Fruit fly (Drosophila melanogaster) whole organism, embryonic: ENCODE measurements around the gene CG9316.

ENCODE experiments used
- BtbVII ChIP-seq: fragments of 200-800 bp; sonication (Bioruptor generic); optimal IDR thresholded peaks from 3 replicates; lab custom pipeline; 2017; ENCODE audit warnings: missing biosample characterization, mild to moderate bottlenecking, missing genetic modification characterization
- CG1233 ChIP-seq: fragments of 200-800 bp; sonication (Bioruptor generic); optimal IDR thresholded peaks from 4 replicates; lab custom pipeline; 2018; ENCODE audit warnings: missing biosample characterization, mild to moderate bottlenecking, missing genetic modification characterization
- CG13123 ChIP-seq: fragments of 200-800 bp; sonication (Bioruptor generic); optimal IDR thresholded peaks from 2 replicates; lab custom pipeline; 2016; ENCODE audit warnings: missing biosample characterization, missing genetic modification characterization
- CG14014 ChIP-seq: fragments of 200-800 bp; sonication (Bioruptor generic); IDR thresholded peaks from 2 replicates; pipeline ENCODE4 v1.3.6; 2022; ENCODE audit warnings: missing biosample characterization, missing genetic modification characterization
- CG14050 ChIP-seq: fragments of 200-800 bp; sonication (Bioruptor generic); IDR thresholded peaks from 3 replicates; pipeline ENCODE4 v1.3.6; 2022; ENCODE audit warnings: missing biosample characterization, missing genetic modification characterization
- CG14965 ChIP-seq: fragments of 200-800 bp; sonication (Bioruptor generic); optimal IDR thresholded peaks from 2 replicates; lab custom pipeline; 2016; ENCODE audit warnings: missing biosample characterization, missing genetic modification characterization, borderline replicate concordance
- CG16779 ChIP-seq: fragments of 200-800 bp; sonication (Bioruptor generic); IDR thresholded peaks from 2 replicates; pipeline ENCODE4 v1.3.6; 2022; ENCODE audit warnings: missing biosample characterization, missing genetic modification characterization
- CG17829 ChIP-seq: fragments of 200-800 bp; optimal IDR thresholded peaks from 2 replicates; lab custom pipeline; 2019; ENCODE audit warnings: missing biosample characterization, mild to moderate bottlenecking, missing genetic modification characterization, moderate library complexity
- CG18011 ChIP-seq: fragments of 200-800 bp; sonication (Bioruptor generic); optimal IDR thresholded peaks from 2 replicates; lab custom pipeline; 2017; ENCODE audit warnings: missing biosample characterization, missing genetic modification characterization, mild to moderate bottlenecking, moderate library complexity, missing genotype
- CG31224 ChIP-seq: fragments of 200-800 bp; sonication (Bioruptor generic); IDR thresholded peaks from 2 replicates; pipeline ENCODE4 v1.3.6; 2022; ENCODE audit warnings: missing biosample characterization, missing genetic modification characterization
- CG3281 ChIP-seq: fragments of 200-800 bp; sonication (Bioruptor generic); optimal IDR thresholded peaks from 3 replicates; lab custom pipeline; 2017; ENCODE audit warnings: missing biosample characterization, mild to moderate bottlenecking, missing genetic modification characterization
- CG34422 ChIP-seq: fragments of 200-800 bp; sonication (Bioruptor generic); IDR thresholded peaks from 3 replicates; pipeline ENCODE4 v1.3.6; 2022; ENCODE audit warnings: missing biosample characterization, missing genetic modification characterization
- CG5180 ChIP-seq: fragments of 200-800 bp; sonication (Bioruptor generic); optimal IDR thresholded peaks from 3 replicates; lab custom pipeline; 2017; ENCODE audit warnings: missing biosample characterization, missing genetic modification characterization, mild to moderate bottlenecking, moderate library complexity, missing genetic modification reagents
- CG5245 ChIP-seq: fragments of 200-800 bp; sonication (Bioruptor generic); optimal IDR thresholded peaks from 3 replicates; lab custom pipeline; 2016; ENCODE audit warnings: missing biosample characterization, missing genetic modification characterization
- CG5953 ChIP-seq: fragments of 200-800 bp; sonication (Bioruptor generic); IDR thresholded peaks from 2 replicates; pipeline ENCODE4 v1.3.6; 2022; ENCODE audit warnings: missing biosample characterization, missing genetic modification characterization
- CG6175 ChIP-seq: fragments of 200-800 bp; sonication (Bioruptor generic); IDR thresholded peaks from 3 replicates; pipeline ENCODE4 v1.3.6; 2022; ENCODE audit warnings: missing biosample characterization, missing genetic modification characterization
- CG7357 ChIP-seq: fragments of 200-800 bp; sonication (Bioruptor generic); IDR thresholded peaks from 3 replicates; pipeline ENCODE4 v1.3.6; 2022; ENCODE audit warnings: missing biosample characterization, missing genetic modification characterization
- CG7372 ChIP-seq: fragments of 200-800 bp; sonication (Bioruptor generic); IDR thresholded peaks from 2 replicates; pipeline ENCODE4 v1.3.6; 2022; ENCODE audit warnings: missing biosample characterization, missing genetic modification characterization
- CG7745 ChIP-seq: fragments of 200-800 bp; sonication (Bioruptor generic); optimal IDR thresholded peaks from 2 replicates; lab custom pipeline; 2018; ENCODE audit warnings: missing biosample characterization, mild to moderate bottlenecking, missing genetic modification characterization, moderate library complexity
- CG7786 ChIP-seq: fragments of 200-800 bp; sonication (Bioruptor generic); optimal IDR thresholded peaks from 2 replicates; lab custom pipeline; 2016; ENCODE audit warnings: missing biosample characterization, missing genetic modification characterization
- CG7928 ChIP-seq: fragments of 200-800 bp; sonication (Bioruptor generic); optimal IDR thresholded peaks from 2 replicates; lab custom pipeline; 2017; ENCODE audit warnings: missing biosample characterization, mild to moderate bottlenecking, missing genetic modification characterization
- CG8765 ChIP-seq: fragments of 200-800 bp; sonication (Bioruptor generic); IDR thresholded peaks from 2 replicates; pipeline ENCODE4 v1.3.6; 2022; ENCODE audit warnings: missing biosample characterization, missing genetic modification characterization
- CkIIα-i1 ChIP-seq: fragments of 200-800 bp; sonication (Bioruptor generic); IDR thresholded peaks from 2 replicates; pipeline ENCODE4 v1.3.6; 2022; ENCODE audit warnings: missing biosample characterization, missing genetic modification characterization
- Dip3 ChIP-seq: fragments of 200-800 bp; sonication (Bioruptor generic); optimal IDR thresholded peaks from 3 replicates; lab custom pipeline; 2016; ENCODE audit warnings: missing biosample characterization, missing genetic modification characterization
- Eip74EF ChIP-seq, 2 experiments: fragments of 200-800 bp in 1 of 2; fragments of >200 bp in 1 of 2; sonication (Bioruptor generic) in 1 of 2; optimal IDR thresholded peaks; 2 replicates each; lab custom pipeline; 2017 to 2019; ENCODE audit warnings: missing biosample characterization in 2 of 2, missing genetic modification characterization in 2 of 2, mild to moderate bottlenecking in 1 of 2, moderate library complexity in 1 of 2
- GATAe ChIP-seq: fragments of 200-800 bp; sonication (Bioruptor generic); conservative IDR thresholded peaks from 2 replicates; pipeline ENCODE4 v1.3.6; 2022; ENCODE audit warnings: missing biosample characterization, missing genetic modification characterization
- Gsc ChIP-seq: fragments of 200-800 bp; sonication (Bioruptor generic); IDR thresholded peaks from 2 replicates; pipeline ENCODE4 v1.3.6; 2022; ENCODE audit warnings: missing biosample characterization, missing genetic modification characterization
- HLH54F ChIP-seq: fragments of 200-800 bp; sonication (Bioruptor generic); optimal IDR thresholded peaks from 3 replicates; lab custom pipeline; 2016; ENCODE audit warnings: missing biosample characterization, missing genetic modification characterization
- Hr39 ChIP-seq: fragments of >200 bp; optimal IDR thresholded peaks from 2 replicates; lab custom pipeline; 2017
- Max ChIP-seq: fragments of 200-800 bp; sonication (Bioruptor generic); optimal IDR thresholded peaks from 2 replicates; lab custom pipeline; 2016; ENCODE audit warnings: missing biosample characterization, mild to moderate bottlenecking, missing genetic modification characterization
- NFAT ChIP-seq: fragments of 200-800 bp; sonication (Bioruptor generic); IDR thresholded peaks from 2 replicates; pipeline ENCODE4 v1.3.6; 2022; ENCODE audit warnings: missing biosample characterization, missing genetic modification characterization
- Poxn ChIP-seq: fragments of 200-800 bp; sonication (Bioruptor generic); IDR thresholded peaks from 2 replicates; pipeline ENCODE4 v1.3.6; 2022; ENCODE audit warnings: missing biosample characterization, missing genetic modification characterization
- Ravus ChIP-seq: fragments of 200-800 bp; sonication (Bioruptor generic); IDR thresholded peaks from 2 replicates; pipeline ENCODE4 v1.3.6; 2022; ENCODE audit warnings: missing biosample characterization, missing genetic modification characterization
- Rfx ChIP-seq: fragments of 200-800 bp; sonication (Bioruptor generic); IDR thresholded peaks from 2 replicates; pipeline ENCODE4 v1.3.6; 2022; ENCODE audit warnings: missing biosample characterization, missing genetic modification characterization
- Rx ChIP-seq: fragments of 200-800 bp; sonication (Bioruptor generic); IDR thresholded peaks from 2 replicates; pipeline ENCODE4 v1.3.6; 2022; ENCODE audit warnings: missing biosample characterization, missing genetic modification characterization
- Sry-β ChIP-seq: fragments of 200-800 bp; sonication (Bioruptor generic); optimal IDR thresholded peaks from 2 replicates; lab custom pipeline; 2018; ENCODE audit warnings: missing biosample characterization, mild to moderate bottlenecking, missing genetic modification characterization, moderate library complexity
- ase ChIP-seq: fragments of 200-800 bp; sonication (Bioruptor generic); IDR thresholded peaks from 3 replicates; pipeline ENCODE4 v1.3.6; 2022; ENCODE audit warnings: missing biosample characterization, missing genetic modification characterization
- bigmax ChIP-seq: fragments of 200-800 bp; sonication (Bioruptor generic); optimal IDR thresholded peaks from 2 replicates; lab custom pipeline; 2018; ENCODE audit warnings: missing biosample characterization, mild to moderate bottlenecking, missing genetic modification characterization
- chn ChIP-seq: fragments of 200-800 bp; sonication (Bioruptor generic); optimal IDR thresholded peaks from 2 replicates; lab custom pipeline; 2016; ENCODE audit warnings: missing biosample characterization, missing genetic modification characterization
- crol ChIP-seq: fragments of 200-800 bp; sonication (Bioruptor generic); IDR thresholded peaks from 2 replicates; pipeline ENCODE4 v1.3.6; 2022; ENCODE audit warnings: missing biosample characterization, missing genetic modification characterization
- da ChIP-seq: fragments of 200-800 bp; sonication (Bioruptor generic); optimal IDR thresholded peaks from 2 replicates; lab custom pipeline; 2016; ENCODE audit warnings: missing biosample characterization, missing genetic modification characterization
- dimm ChIP-seq: fragments of 200-800 bp; sonication (Bioruptor generic); IDR thresholded peaks from 2 replicates; pipeline ENCODE4 v1.3.6; 2022; ENCODE audit warnings: missing biosample characterization, missing genetic modification characterization
- emc ChIP-seq: fragments of 200-800 bp; sonication (Bioruptor generic); optimal IDR thresholded peaks from 2 replicates; lab custom pipeline; 2016; ENCODE audit warnings: missing biosample characterization, missing genetic modification characterization
- en ChIP-seq: fragments of 200-800 bp; sonication (Bioruptor generic); optimal IDR thresholded peaks from 2 replicates; lab custom pipeline; 2016; ENCODE audit warnings: missing biosample characterization, missing genetic modification characterization
- esg ChIP-seq: fragments of 200-800 bp; sonication (Bioruptor generic); conservative IDR thresholded peaks from 2 replicates; pipeline ENCODE4 v1.3.6; 2022; ENCODE audit warnings: missing biosample characterization, missing genetic modification characterization
- gem ChIP-seq: fragments of 200-800 bp; sonication (Bioruptor generic); optimal IDR thresholded peaks from 2 replicates; lab custom pipeline; 2019; ENCODE audit warnings: missing biosample characterization, mild to moderate bottlenecking, missing genetic modification characterization, moderate library complexity
- prd ChIP-seq, 3 experiments: fragments of >200 bp in 2 of 3; fragments of 200-800 bp in 1 of 3; sonication (Bioruptor generic) in 1 of 3; optimal IDR thresholded peaks in 2 of 3; IDR thresholded peaks in 1 of 3; 2 replicates in 2 of 3; 3 replicates in 1 of 3; pipeline versions ENCODE4 v1.3.6 to Lab custom; 2017 to 2022; ENCODE audit warnings: missing biosample characterization in 1 of 3, missing genetic modification characterization in 1 of 3
- sens-2 ChIP-seq: fragments of 200-800 bp; sonication (Bioruptor generic); IDR thresholded peaks from 2 replicates; pipeline ENCODE4 v1.3.6; 2022; ENCODE audit warnings: missing biosample characterization, missing genetic modification characterization
- tin ChIP-seq: fragments of 200-800 bp; sonication (Bioruptor generic); optimal IDR thresholded peaks from 3 replicates; lab custom pipeline; 2016; ENCODE audit warnings: missing biosample characterization, missing genetic modification characterization
- wdn ChIP-seq: fragments of 200-800 bp; sonication (Bioruptor generic); IDR thresholded peaks from 2 replicates; pipeline ENCODE4 v1.3.6; 2022; ENCODE audit warnings: missing biosample characterization, missing genetic modification characterization
- z ChIP-seq: fragments of 200-800 bp; sonication (Bioruptor generic); IDR thresholded peaks from 3 replicates; pipeline ENCODE4 v1.3.6; 2022; ENCODE audit warnings: missing biosample characterization, missing genetic modification characterization

CG9316 gene

dm6 chr2L:20758847-20759465 is 32.6 kb upstream of the CG9316 start (continued):
- TF ChIP-seq CG7372 (GFP tag; lab: Robert Waterston, UW): peak; percentile 75
- peak; percentile 9 for TF ChIP-seq CG18011 (GFP tag; lab: Kevin White, UChicago)
- 0 out of 2 replicates have a peak, but pooled peaks have one; percentile 33 for TF ChIP-seq Rx (GFP tag; lab: Robert Waterston, UW)
- TF ChIP-seq dimm (GFP tag; lab: Robert Waterston, UW): no peak
- no peak for TF ChIP-seq prd (optimal IDR thresholded peaks at IDR 0.05; lab: Kevin White, UChicago)
- TF ChIP-seq prd (GFP tag; IDR thresholded peaks at IDR 0.05; lab: Robert Waterston, UW): peak; percentile 81
- TF ChIP-seq Eip74EF (GFP tag; optimal IDR thresholded peaks at IDR 0.05; lab: Kevin White, UChicago): no peak
- TF ChIP-seq CG34422 (GFP tag; lab: Robert Waterston, UW): peak; percentile 64; the same call in 2 of the 3 replicates
- TF ChIP-seq wdn (GFP tag; lab: Robert Waterston, UW): peak; percentile 51
- peak; percentile 54; the same call in 1 of the 2 replicates for TF ChIP-seq Poxn
- TF ChIP-seq CG13123 (GFP tag; lab: Kevin White, UChicago): no peak
- peak; percentile 26; the same call in 1 of the 2 replicates for TF ChIP-seq GATAe (GFP tag; lab: Robert Waterston, UW)
- peak; percentile 76 for TF ChIP-seq gem (tag; lab: Kevin White, UChicago)
- TF ChIP-seq CG3281 (GFP tag; lab: Kevin White, UChicago): peak; percentile 91
- TF ChIP-seq CG7928: peak; percentile 49
- TF ChIP-seq CG7357 (GFP tag; lab: Robert Waterston, UW): peak; percentile 67; the same call in 2 of the 3 replicates
- TF ChIP-seq BtbVII: peak; percentile 67
- peak; percentile 62 for TF ChIP-seq CG16779
- TF ChIP-seq en (GFP tag; lab: Kevin White, UChicago): peak; percentile 15
- TF ChIP-seq Hr39 (lab: Kevin White, UChicago): no peak
- peak; percentile 72 for TF ChIP-seq CG17829
- TF ChIP-seq CG5245 (GFP tag; lab: Kevin White, UChicago): no peak
- peak; percentile 88 for TF ChIP-seq crol (GFP tag; lab: Robert Waterston, UW)
- TF ChIP-seq da: no peak
- no peak; the same call in 2 of the 3 replicates for TF ChIP-seq CG14050 (GFP tag; lab: Robert Waterston, UW)
- peak; percentile 46 for TF ChIP-seq chn
- TF ChIP-seq z: no peak
- no peak for TF ChIP-seq CG5953
- no peak for TF ChIP-seq CG14965
- TF ChIP-seq CG8765 (GFP tag; lab: Robert Waterston, UW): peak; percentile 60; the same call in 1 of the 2 replicates
- no peak for TF ChIP-seq ase (GFP tag; lab: Robert Waterston, UW)
- TF ChIP-seq Sry-β: no peak
- no peak for TF ChIP-seq bigmax (GFP tag; lab: Kevin White, UChicago)
- TF ChIP-seq tin (GFP tag; lab: Kevin White, UChicago): peak; percentile 67
- no peak for TF ChIP-seq CG7745 (tag; lab: Kevin White, UChicago)
- TF ChIP-seq Max: peak; percentile 49
- no peak for TF ChIP-seq emc (GFP tag; lab: Kevin White, UChicago)
- TF ChIP-seq CG14014 (GFP tag; lab: Robert Waterston, UW): peak; percentile 84
- TF ChIP-seq CG7786 (GFP tag; lab: Kevin White, UChicago): no peak
- TF ChIP-seq NFAT (GFP tag; lab: Robert Waterston, UW): peak; percentile 78
- no peak for TF ChIP-seq CkIIα-i1 (GFP tag; lab: Robert Waterston, UW)
- TF ChIP-seq CG5180 (GFP tag; lab: Kevin White, UChicago): peak; percentile 19
- TF ChIP-seq sens-2 (GFP tag; lab: Robert Waterston, UW): peak; percentile 35; the same call in 1 of the 2 replicates
- peak; percentile 59 for TF ChIP-seq esg (GFP tag; lab: Robert Waterston, UW)
- TF ChIP-seq CG31224 (GFP tag; lab: Robert Waterston, UW): peak; percentile 64; the same call in 1 of the 2 replicates
- TF ChIP-seq Ravus: no peak; the same call in 1 of the 2 replicates
- TF ChIP-seq Rfx (GFP tag; lab: Robert Waterston, UW): peak; percentile 91
- TF ChIP-seq Gsc: no peak
- peak; percentile 70; the same call in 2 of the 3 replicates for TF ChIP-seq CG6175 (GFP tag; lab: Robert Waterston, UW)
- TF ChIP-seq Dip3 (GFP tag; lab: Kevin White, UChicago): peak; percentile 57
- peak; percentile 68 for TF ChIP-seq CG1233 (GFP tag; lab: Kevin White, UChicago)
- TF ChIP-seq HLH54F (GFP tag; lab: Kevin White, UChicago): peak; percentile 65
